Fruit fly (Drosophila melanogaster) whole organism, embryonic: Measurements from ENCODE around the gene CG7785.
A peak's percentile ranks its signal among the peaks of the same experiment; 100 is the strongest.

Source experiments
- Adf1 ChIP-seq: fragments of 200-800 bp; sonication (Bioruptor generic); IDR thresholded peaks from 2 replicates; pipeline ENCODE4 v1.3.6; 2022; ENCODE audit warnings: missing biosample characterization, missing genetic modification characterization
- Atf3 ChIP-seq: fragments of 200-800 bp; sonication (Bioruptor generic); optimal IDR thresholded peaks from 3 replicates; lab custom pipeline; 2016; ENCODE audit warnings: missing biosample characterization, missing genetic modification characterization
- Bdp1 ChIP-seq: fragments of 200-800 bp; sonication (Bioruptor generic); optimal IDR thresholded peaks from 3 replicates; lab custom pipeline; 2016; ENCODE audit warnings: missing biosample characterization, missing genetic modification characterization
- CG10462 ChIP-seq: fragments of 200-800 bp; sonication (Bioruptor generic); optimal IDR thresholded peaks from 2 replicates; lab custom pipeline; 2016; ENCODE audit warnings: missing biosample characterization, missing genetic modification characterization
- CG12155 ChIP-seq: fragments of 200-800 bp; sonication (Bioruptor generic); optimal IDR thresholded peaks from 3 replicates; lab custom pipeline; 2016; ENCODE audit warnings: missing biosample characterization, missing genetic modification characterization
- CG15011 ChIP-seq: fragments of 200-800 bp; sonication (Bioruptor generic); optimal IDR thresholded peaks from 3 replicates; lab custom pipeline; 2018; ENCODE audit warnings: missing biosample characterization, mild to moderate bottlenecking, missing genetic modification characterization
- CG15479 ChIP-seq: fragments of 200-800 bp; sonication (Bioruptor generic); optimal IDR thresholded peaks from 3 replicates; lab custom pipeline; 2019; ENCODE audit warnings: missing biosample characterization, mild to moderate bottlenecking, missing genetic modification characterization, moderate library complexity
- CG17912 ChIP-seq: fragments of 200-800 bp; sonication (Bioruptor generic); optimal IDR thresholded peaks from 2 replicates; lab custom pipeline; 2018; ENCODE audit warnings: missing biosample characterization, mild to moderate bottlenecking, missing genetic modification characterization
- CG18619 ChIP-seq: fragments of 200-800 bp; sonication (Bioruptor generic); optimal IDR thresholded peaks from 3 replicates; lab custom pipeline; 2017; ENCODE audit warnings: missing biosample characterization, mild to moderate bottlenecking, missing genetic modification characterization
- CG3163 ChIP-seq: fragments of 200-800 bp; sonication (Bioruptor generic); optimal IDR thresholded peaks from 3 replicates; lab custom pipeline; 2016; ENCODE audit warnings: missing biosample characterization, missing genetic modification characterization
- CG32532 ChIP-seq: fragments of 200-800 bp; sonication (Bioruptor generic); IDR thresholded peaks from 2 replicates; pipeline ENCODE4 v1.3.6; 2022; ENCODE audit warnings: missing biosample characterization, missing genetic modification characterization
- CG3838 ChIP-seq: fragments of 200-800 bp; sonication (Bioruptor generic); optimal IDR thresholded peaks from 3 replicates; lab custom pipeline; 2016; ENCODE audit warnings: missing biosample characterization, missing genetic modification characterization
- CG5953 ChIP-seq: fragments of 200-800 bp; sonication (Bioruptor generic); IDR thresholded peaks from 2 replicates; pipeline ENCODE4 v1.3.6; 2022; ENCODE audit warnings: missing biosample characterization, missing genetic modification characterization
- CG6683 ChIP-seq: fragments of 200-800 bp; sonication (Bioruptor generic); optimal IDR thresholded peaks from 2 replicates; lab custom pipeline; 2017; ENCODE audit warnings: missing biosample characterization, mild to moderate bottlenecking, missing genetic modification characterization, missing genetic modification reagents
- CG6765 ChIP-seq: fragments of 200-800 bp; sonication (Bioruptor generic); optimal IDR thresholded peaks from 3 replicates; lab custom pipeline; 2017; ENCODE audit warnings: missing biosample characterization, mild to moderate bottlenecking, missing genetic modification characterization
- CG7271 ChIP-seq: fragments of 200-800 bp; sonication (Bioruptor generic); optimal IDR thresholded peaks from 2 replicates; lab custom pipeline; 2018; ENCODE audit warnings: missing biosample characterization, mild to moderate bottlenecking, missing genetic modification characterization, moderate library complexity
- CG7839 ChIP-seq: fragments of 200-800 bp; sonication (Bioruptor generic); optimal IDR thresholded peaks from 3 replicates; lab custom pipeline; 2018; ENCODE audit warnings: missing biosample characterization, mild to moderate bottlenecking, missing genetic modification characterization, moderate library complexity
- CG8388 ChIP-seq: fragments of 200-800 bp; sonication (Bioruptor generic); optimal IDR thresholded peaks from 2 replicates; lab custom pipeline; 2019; ENCODE audit warnings: missing biosample characterization, mild to moderate bottlenecking, missing genetic modification characterization, moderate library complexity
- CG9215 ChIP-seq: fragments of 200-800 bp; sonication (Bioruptor generic); IDR thresholded peaks from 2 replicates; pipeline ENCODE4 v1.3.6; 2022; ENCODE audit warnings: missing biosample characterization, missing genetic modification characterization
- CoRest ChIP-seq: fragments of 200-800 bp; sonication (Bioruptor generic); optimal IDR thresholded peaks from 3 replicates; lab custom pipeline; 2018; ENCODE audit warnings: missing biosample characterization, mild to moderate bottlenecking, missing genetic modification characterization, moderate library complexity
- Doc3 ChIP-seq: fragments of 200-800 bp; sonication (Bioruptor generic); IDR thresholded peaks from 3 replicates; pipeline ENCODE4 v1.3.6; 2022; ENCODE audit warnings: missing biosample characterization, missing genetic modification characterization; ENCODE audit not compliant: partially characterized antibody
- Eip74EF ChIP-seq, 2 experiments: fragments of 200-800 bp in 1 of 2; fragments of >200 bp in 1 of 2; sonication (Bioruptor generic) in 1 of 2; optimal IDR thresholded peaks; 2 replicates each; lab custom pipeline; 2017 to 2019; ENCODE audit warnings: missing biosample characterization in 2 of 2, missing genetic modification characterization in 2 of 2, mild to moderate bottlenecking in 1 of 2, moderate library complexity in 1 of 2
- Ets65A ChIP-seq: fragments of 200-800 bp; sonication (Bioruptor generic); peaks from one replicate; lab custom pipeline; 2016; ENCODE audit warnings: missing biosample characterization, missing genetic modification characterization
- H15 ChIP-seq: fragments of 200-800 bp; sonication (Bioruptor generic); IDR thresholded peaks from 3 replicates; pipeline ENCODE4 v1.3.6; 2022; ENCODE audit warnings: missing biosample characterization, missing genetic modification characterization
- Hand ChIP-seq: fragments of 200-800 bp; sonication (Bioruptor generic); optimal IDR thresholded peaks from 2 replicates; lab custom pipeline; 2017; ENCODE audit warnings: mild to moderate bottlenecking, missing biosample characterization, missing genetic modification reagents, missing genetic modification characterization
- Hey ChIP-seq: fragments of 200-800 bp; sonication (Bioruptor generic); optimal IDR thresholded peaks from 3 replicates; lab custom pipeline; 2018; ENCODE audit warnings: missing biosample characterization, mild to moderate bottlenecking, missing genetic modification characterization
- HmgD ChIP-seq: fragments of 200-800 bp; sonication (Bioruptor generic); optimal IDR thresholded peaks from 3 replicates; lab custom pipeline; 2016; ENCODE audit warnings: missing biosample characterization, missing genetic modification characterization
- Optix ChIP-seq: fragments of 200-800 bp; sonication (Bioruptor generic); IDR thresholded peaks from 3 replicates; pipeline ENCODE4 v1.3.6; 2022; ENCODE audit warnings: missing biosample characterization, missing genetic modification characterization
- Scr ChIP-seq: fragments of 200-800 bp; sonication (Bioruptor generic); IDR thresholded peaks from 2 replicates; pipeline ENCODE4 v1.3.6; 2022; ENCODE audit warnings: missing biosample characterization, missing genetic modification characterization; ENCODE audit not compliant: partially characterized antibody
- Spps ChIP-seq: fragments of 200-800 bp; sonication (Bioruptor generic); optimal IDR thresholded peaks from 2 replicates; lab custom pipeline; 2018; ENCODE audit warnings: missing biosample characterization, mild to moderate bottlenecking, missing genetic modification characterization
- Stat92E ChIP-seq, 3 experiments: fragments of >200 bp in 2 of 3; fragments of 200-800 bp in 1 of 3; sonication (Bioruptor generic) in 1 of 3; optimal IDR thresholded peaks; 2 replicates each; lab custom pipeline; 2017 to 2019; ENCODE audit warnings: missing biosample characterization in 3 of 3, missing genetic modification characterization in 3 of 3, mild to moderate bottlenecking in 1 of 3, moderate library complexity in 1 of 3
- ara ChIP-seq: fragments of 200-800 bp; sonication (Bioruptor generic); IDR thresholded peaks from 2 replicates; pipeline ENCODE4 v1.3.6; 2022; ENCODE audit warnings: missing biosample characterization, missing genetic modification characterization
- ash1 ChIP-seq: fragments of 200-800 bp; sonication (Bioruptor generic); optimal IDR thresholded peaks from 2 replicates; lab custom pipeline; 2018; ENCODE audit warnings: missing biosample characterization, mild to moderate bottlenecking, missing genetic modification characterization
- cas ChIP-seq: fragments of 200-800 bp; sonication (Bioruptor generic); IDR thresholded peaks from 2 replicates; pipeline ENCODE4 v1.3.6; 2022; ENCODE audit warnings: missing biosample characterization, missing genetic modification characterization
- corto ChIP-seq: fragments of 200-800 bp; sonication (Bioruptor generic); optimal IDR thresholded peaks from 2 replicates; lab custom pipeline; 2016; ENCODE audit warnings: missing biosample characterization, mild to moderate bottlenecking, missing genetic modification characterization, moderate library complexity
- crp ChIP-seq, 2 experiments: fragments of 200-800 bp; sonication (Bioruptor generic); optimal IDR thresholded peaks; 2 replicates in 1 of 2; 3 replicates in 1 of 2; lab custom pipeline; 2017; ENCODE audit warnings: missing biosample characterization in 2 of 2, missing genetic modification characterization in 2 of 2, mild to moderate bottlenecking in 1 of 2, moderate library complexity in 1 of 2
- ind ChIP-seq: fragments of 200-800 bp; sonication (Bioruptor generic); optimal IDR thresholded peaks from 3 replicates; lab custom pipeline; 2016; ENCODE audit warnings: missing biosample characterization, missing genetic modification characterization
- lmd ChIP-seq: fragments of 200-800 bp; sonication (Bioruptor generic); IDR thresholded peaks from 2 replicates; pipeline ENCODE4 v1.3.6; 2022; ENCODE audit warnings: missing biosample characterization, missing genetic modification characterization
- lola ChIP-seq, 3 experiments: fragments of >200 bp in 2 of 3; fragments of 200-800 bp in 1 of 3; sonication (Bioruptor generic) in 1 of 3; optimal IDR thresholded peaks; 2 replicates each; lab custom pipeline; 2017 to 2019; ENCODE audit warnings: missing biosample characterization in 3 of 3, missing genetic modification characterization in 3 of 3, mild to moderate bottlenecking in 1 of 3, moderate library complexity in 1 of 3
- nom ChIP-seq: fragments of 200-800 bp; sonication (Bioruptor generic); optimal IDR thresholded peaks from 2 replicates; lab custom pipeline; 2017; ENCODE audit warnings: missing biosample characterization, missing genetic modification characterization, mild to moderate bottlenecking, moderate library complexity, missing genetic modification reagents
- otp ChIP-seq: fragments of 200-800 bp; sonication (Bioruptor generic); IDR thresholded peaks from 3 replicates; pipeline ENCODE4, ENCODE4 v1.3.6; 2022; ENCODE audit warnings: missing biosample characterization, missing genetic modification characterization
- prd ChIP-seq, 3 experiments: fragments of >200 bp in 2 of 3; fragments of 200-800 bp in 1 of 3; sonication (Bioruptor generic) in 1 of 3; optimal IDR thresholded peaks in 2 of 3; IDR thresholded peaks in 1 of 3; 2 replicates in 2 of 3; 3 replicates in 1 of 3; pipeline versions ENCODE4 v1.3.6 to Lab custom; 2017 to 2022; ENCODE audit warnings: missing biosample characterization in 1 of 3, missing genetic modification characterization in 1 of 3
- ranshi ChIP-seq: fragments of 200-800 bp; sonication (Bioruptor generic); IDR thresholded peaks from 2 replicates; pipeline ENCODE4 v1.3.6; 2022; ENCODE audit warnings: missing biosample characterization, missing genetic modification characterization
- ro ChIP-seq: fragments of 200-800 bp; sonication (Bioruptor generic); IDR thresholded peaks from 2 replicates; pipeline ENCODE4 v1.3.6; 2022; ENCODE audit warnings: missing biosample characterization, missing genetic modification characterization
- sima ChIP-seq: fragments of 200-800 bp; sonication (Bioruptor generic); optimal IDR thresholded peaks from 2 replicates; lab custom pipeline; 2016; ENCODE audit warnings: missing biosample characterization, missing genetic modification characterization
- sug ChIP-seq: fragments of 200-800 bp; optimal IDR thresholded peaks from 2 replicates; lab custom pipeline; 2019; ENCODE audit warnings: missing biosample characterization, mild to moderate bottlenecking, missing genetic modification characterization, moderate library complexity
- unc-4 ChIP-seq: fragments of 200-800 bp; sonication (Bioruptor generic); IDR thresholded peaks from 2 replicates; pipeline ENCODE4 v1.3.6; 2022; ENCODE audit warnings: missing biosample characterization, missing genetic modification characterization; ENCODE audit not compliant: partially characterized antibody
- vvl ChIP-seq: fragments of 200-800 bp; sonication (Bioruptor generic); IDR thresholded peaks from 2 replicates; pipeline ENCODE4 v1.3.6; 2022; ENCODE audit warnings: missing biosample characterization, missing genetic modification characterization
- zen ChIP-seq: fragments of 200-800 bp; sonication (Bioruptor generic); optimal IDR thresholded peaks from 3 replicates; lab custom pipeline; 2018; ENCODE audit warnings: missing biosample characterization, mild to moderate bottlenecking, missing genetic modification characterization, moderate library complexity

Gene CG7785

dm6 chr3R:18021261-18021679 is at the start of gene CG7785 (continued):
- no peak for TF ChIP-seq cas (GFP tag; lab: Robert Waterston, UW)
- peak; percentile 48 for TF ChIP-seq sug (tag; lab: Kevin White, UChicago)
- peak; percentile 28 for TF ChIP-seq Bdp1
- peak; percentile 70 for TF ChIP-seq zen (tag; lab: Kevin White, UChicago)
- peak; percentile 49 for TF ChIP-seq CG18619 (GFP tag; lab: Kevin White, UChicago)
- no peak for TF ChIP-seq Scr (GFP tag; lab: Robert Waterston, UW)
- no peak for TF ChIP-seq ro (GFP tag; lab: Robert Waterston, UW)
- TF ChIP-seq CG15479: no peak
- TF ChIP-seq Doc3 (GFP tag; lab: Robert Waterston, UW): no peak
- no peak for TF ChIP-seq CG6765
- TF ChIP-seq CG3838 (GFP tag; lab: Kevin White, UChicago): no peak
- TF ChIP-seq Hand (GFP tag; lab: Kevin White, UChicago): no peak
- peak; percentile 21 for TF ChIP-seq CG3163
- TF ChIP-seq vvl (GFP tag; lab: Robert Waterston, UW): peak; percentile 46
- no peak for TF ChIP-seq Optix (GFP tag; lab: Robert Waterston, UW)
- peak; percentile 79 for TF ChIP-seq CoRest (tag; lab: Kevin White, UChicago)
- peak; percentile 40 for TF ChIP-seq ind
- peak; percentile 79; the same call in 1 of the 2 replicates for TF ChIP-seq CG32532 (GFP tag; lab: Robert Waterston, UW)
- no peak for TF ChIP-seq unc-4
- TF ChIP-seq nom (GFP tag; lab: Kevin White, UChicago): no peak
- TF ChIP-seq Stat92E (GFP tag; optimal IDR thresholded peaks at IDR 0.05; lab: Kevin White, UChicago): peak in 1 of 3 experiments; percentile 46
- no peak for TF ChIP-seq CG10462
- no peak for TF ChIP-seq CG9215 (GFP tag; lab: Robert Waterston, UW)
- TF ChIP-seq crp (GFP tag; optimal IDR thresholded peaks at IDR 0.05; lab: Kevin White, UChicago): peak; percentile 85 to 95
- peak; percentile 95 for TF ChIP-seq Ets65A
- peak; percentile 75 for TF ChIP-seq CG7839 (tag; lab: Kevin White, UChicago)
- TF ChIP-seq CG7271: peak; percentile 22
- no peak for TF ChIP-seq CG15011
- no peak for TF ChIP-seq ara (GFP tag; lab: Robert Waterston, UW)
- no peak for TF ChIP-seq HmgD (GFP tag; lab: Kevin White, UChicago)
- no peak for TF ChIP-seq Eip74EF (GFP tag; optimal IDR thresholded peaks at IDR 0.05; lab: Kevin White, UChicago)
- peak; percentile 5 for TF ChIP-seq Atf3 (GFP tag; lab: Kevin White, UChicago)
- TF ChIP-seq prd (optimal IDR thresholded peaks at IDR 0.05; lab: Kevin White, UChicago): no peak
- TF ChIP-seq prd (GFP tag; IDR thresholded peaks at IDR 0.05; lab: Robert Waterston, UW): no peak
- TF ChIP-seq CG5953 (GFP tag; lab: Robert Waterston, UW): no peak
- no peak for TF ChIP-seq ranshi (GFP tag; lab: Robert Waterston, UW)
- TF ChIP-seq lmd: peak; percentile 61; the same call in 1 of the 2 replicates
- TF ChIP-seq H15 (GFP tag; lab: Robert Waterston, UW): no peak
- TF ChIP-seq CG12155 (GFP tag; lab: Kevin White, UChicago): peak; percentile 35
- peak; percentile 36 for TF ChIP-seq CG8388 (GFP tag; lab: Kevin White, UChicago)
- TF ChIP-seq sima: no peak
- TF ChIP-seq CG6683 (GFP tag; lab: Kevin White, UChicago): no peak
- TF ChIP-seq CG17912 (GFP tag; lab: Kevin White, UChicago): no peak
- no peak for TF ChIP-seq Adf1 (GFP tag; lab: Robert Waterston, UW)
- peak in 1 of 3 experiments; percentile 40 for TF ChIP-seq lola (GFP tag; optimal IDR thresholded peaks at IDR 0.05; lab: Kevin White, UChicago)
- no peak for TF ChIP-seq ash1 (GFP tag; lab: Kevin White, UChicago)
- no peak for TF ChIP-seq Hey (tag; lab: Kevin White, UChicago)
- TF ChIP-seq corto (GFP tag; lab: Kevin White, UChicago): no peak
- TF ChIP-seq otp: no peak
- no peak for TF ChIP-seq Spps
